Fruit fly (Drosophila melanogaster) whole organism, embryonic: ENCODE data around the gene pkaap.

Experiments used
- Awh ChIP-seq: fragments of 200-800 bp; sonication (Bioruptor generic); IDR thresholded peaks from 2 replicates; pipeline ENCODE4, ENCODE4 v1.3.6; 2022; ENCODE audit warnings: missing biosample characterization, missing genetic modification characterization
- BtbVII ChIP-seq: fragments of 200-800 bp; sonication (Bioruptor generic); optimal IDR thresholded peaks from 3 replicates; lab custom pipeline; 2017; ENCODE audit warnings: missing biosample characterization, mild to moderate bottlenecking, missing genetic modification characterization
- CG10274 ChIP-seq: fragments of 200-800 bp; sonication (Bioruptor generic); optimal IDR thresholded peaks from 3 replicates; lab custom pipeline; 2017; ENCODE audit warnings: missing biosample characterization, mild to moderate bottlenecking, missing genetic modification characterization
- CG10321 ChIP-seq: fragments of 200-800 bp; sonication (Bioruptor generic); IDR thresholded peaks from 2 replicates; pipeline ENCODE4 v1.3.6; 2022; ENCODE audit warnings: missing biosample characterization, missing genetic modification characterization
- CG10654 ChIP-seq: fragments of 200-800 bp; sonication (Bioruptor generic); optimal IDR thresholded peaks from 2 replicates; lab custom pipeline; 2016; ENCODE audit warnings: missing biosample characterization, missing genetic modification characterization
- CG11456 ChIP-seq: fragments of 200-800 bp; sonication (Bioruptor generic); IDR thresholded peaks from 3 replicates; pipeline ENCODE4 v1.3.6; 2022; ENCODE audit warnings: missing biosample characterization, missing genetic modification characterization
- CG11695 ChIP-seq: fragments of 200-800 bp; sonication (Bioruptor generic); IDR thresholded peaks from 3 replicates; pipeline ENCODE4 v1.3.6; 2022; ENCODE audit warnings: missing biosample characterization, missing genetic modification characterization
- CG1233 ChIP-seq: fragments of 200-800 bp; sonication (Bioruptor generic); optimal IDR thresholded peaks from 4 replicates; lab custom pipeline; 2018; ENCODE audit warnings: missing biosample characterization, mild to moderate bottlenecking, missing genetic modification characterization
- CG12942 ChIP-seq: fragments of 200-800 bp; sonication (Bioruptor generic); optimal IDR thresholded peaks from 3 replicates; lab custom pipeline; 2016; ENCODE audit warnings: missing biosample characterization, missing genetic modification characterization
- CG14014 ChIP-seq: fragments of 200-800 bp; sonication (Bioruptor generic); IDR thresholded peaks from 2 replicates; pipeline ENCODE4 v1.3.6; 2022; ENCODE audit warnings: missing biosample characterization, missing genetic modification characterization
- CG15479 ChIP-seq: fragments of 200-800 bp; sonication (Bioruptor generic); optimal IDR thresholded peaks from 3 replicates; lab custom pipeline; 2019; ENCODE audit warnings: missing biosample characterization, mild to moderate bottlenecking, missing genetic modification characterization, moderate library complexity
- CG16779 ChIP-seq: fragments of 200-800 bp; sonication (Bioruptor generic); IDR thresholded peaks from 2 replicates; pipeline ENCODE4 v1.3.6; 2022; ENCODE audit warnings: missing biosample characterization, missing genetic modification characterization
- CG17612 ChIP-seq: fragments of 200-800 bp; sonication (Bioruptor generic); IDR thresholded peaks from 2 replicates; pipeline ENCODE4 v1.3.6; 2022; ENCODE audit warnings: missing biosample characterization, missing genetic modification characterization
- CG18599 ChIP-seq: fragments of 200-800 bp; sonication (Bioruptor generic); optimal IDR thresholded peaks from 3 replicates; lab custom pipeline; 2017; ENCODE audit warnings: missing biosample characterization, missing genetic modification characterization, mild to moderate bottlenecking, moderate library complexity, missing genetic modification reagents
- CG2875 ChIP-seq: fragments of 200-800 bp; sonication (Bioruptor generic); optimal IDR thresholded peaks from 2 replicates; lab custom pipeline; 2017; ENCODE audit warnings: missing biosample characterization, mild to moderate bottlenecking, missing genetic modification characterization, missing genetic modification reagents
- CG30431 ChIP-seq: fragments of 200-800 bp; sonication (Bioruptor generic); optimal IDR thresholded peaks from 2 replicates; lab custom pipeline; 2017; ENCODE audit warnings: missing biosample characterization, missing genetic modification characterization
- CG33213 ChIP-seq: fragments of 200-800 bp; sonication (Bioruptor generic); optimal IDR thresholded peaks from 3 replicates; lab custom pipeline; 2016; ENCODE audit warnings: missing biosample characterization, missing genetic modification characterization
- CG3726 ChIP-seq: fragments of 200-800 bp; sonication (Bioruptor generic); IDR thresholded peaks from 3 replicates; pipeline ENCODE4, ENCODE4 v1.3.6; 2022; ENCODE audit warnings: missing biosample characterization, missing genetic modification characterization
- CG3847 ChIP-seq: fragments of 200-800 bp; sonication (Bioruptor generic); IDR thresholded peaks from 2 replicates; pipeline ENCODE4 v1.3.6; 2022; ENCODE audit warnings: missing biosample characterization, missing genetic modification characterization
- CG7357 ChIP-seq: fragments of 200-800 bp; sonication (Bioruptor generic); IDR thresholded peaks from 3 replicates; pipeline ENCODE4 v1.3.6; 2022; ENCODE audit warnings: missing biosample characterization, missing genetic modification characterization
- CG7372 ChIP-seq: fragments of 200-800 bp; sonication (Bioruptor generic); IDR thresholded peaks from 2 replicates; pipeline ENCODE4 v1.3.6; 2022; ENCODE audit warnings: missing biosample characterization, missing genetic modification characterization
- CG7556 ChIP-seq: fragments of 200-800 bp; sonication (Bioruptor generic); optimal IDR thresholded peaks from 2 replicates; lab custom pipeline; 2017; ENCODE audit warnings: missing biosample characterization, mild to moderate bottlenecking, missing genetic modification characterization
- CG8281 ChIP-seq: fragments of 200-800 bp; sonication (Bioruptor generic); optimal IDR thresholded peaks from 2 replicates; lab custom pipeline; 2018; ENCODE audit warnings: missing biosample characterization, mild to moderate bottlenecking, missing genetic modification characterization, moderate library complexity
- CG8924 ChIP-seq: fragments of 200-800 bp; optimal IDR thresholded peaks from 3 replicates; lab custom pipeline; 2019; ENCODE audit warnings: missing biosample characterization, mild to moderate bottlenecking, missing genetic modification characterization, moderate library complexity
- Fer1 ChIP-seq: fragments of 200-800 bp; sonication (Bioruptor generic); optimal IDR thresholded peaks from 2 replicates; lab custom pipeline; 2017; ENCODE audit warnings: missing biosample characterization, mild to moderate bottlenecking, missing genetic modification characterization
- HLHmδ ChIP-seq: fragments of 200-800 bp; sonication (Bioruptor generic); optimal IDR thresholded peaks from 2 replicates; lab custom pipeline; 2018; ENCODE audit warnings: missing biosample characterization, mild to moderate bottlenecking, missing genetic modification characterization, moderate library complexity
- Jarid2 ChIP-seq: fragments of 200-800 bp; sonication (Bioruptor generic); optimal IDR thresholded peaks from 3 replicates; lab custom pipeline; 2017; ENCODE audit warnings: mild to moderate bottlenecking, missing biosample characterization, missing genetic modification reagents, missing genetic modification characterization
- MTF-1 ChIP-seq: fragments of 200-800 bp; sonication (Bioruptor generic); optimal IDR thresholded peaks from 2 replicates; lab custom pipeline; 2018; ENCODE audit warnings: missing biosample characterization, mild to moderate bottlenecking, missing genetic modification characterization, borderline replicate concordance
- Mrtf ChIP-seq: fragments of 200-800 bp; sonication (Bioruptor generic); IDR thresholded peaks from 3 replicates; pipeline ENCODE4 v1.3.6; 2022; ENCODE audit warnings: missing biosample characterization, missing genetic modification characterization
- NfI ChIP-seq: fragments of 200-800 bp; sonication (Bioruptor generic); optimal IDR thresholded peaks from 3 replicates; lab custom pipeline; 2018; ENCODE audit warnings: missing biosample characterization, mild to moderate bottlenecking, missing genetic modification characterization, moderate library complexity
- Sox100B ChIP-seq: fragments of 200-800 bp; sonication (Bioruptor generic); optimal IDR thresholded peaks from 3 replicates; lab custom pipeline; 2018; ENCODE audit warnings: missing biosample characterization, mild to moderate bottlenecking, missing genetic modification characterization
- Stat92E ChIP-seq, 3 experiments: fragments of >200 bp in 2 of 3; fragments of 200-800 bp in 1 of 3; sonication (Bioruptor generic) in 1 of 3; optimal IDR thresholded peaks; 2 replicates each; lab custom pipeline; 2017 to 2019; ENCODE audit warnings: missing biosample characterization in 3 of 3, missing genetic modification characterization in 3 of 3, mild to moderate bottlenecking in 1 of 3, moderate library complexity in 1 of 3
- Taf1 ChIP-seq: fragments of 200-800 bp; sonication (Bioruptor generic); IDR thresholded peaks from 2 replicates; pipeline ENCODE4 v1.3.6; 2022; ENCODE audit warnings: missing biosample characterization, missing genetic modification characterization
- bowl ChIP-seq: fragments of 200-800 bp; sonication (Bioruptor generic); IDR thresholded peaks from 2 replicates; pipeline ENCODE4 v1.3.6; 2022; ENCODE audit warnings: missing biosample characterization, missing genetic modification characterization
- br ChIP-seq: fragments of >200 bp; optimal IDR thresholded peaks from 2 replicates; lab custom pipeline; 2017
- caup ChIP-seq: fragments of 200-800 bp; sonication (Bioruptor generic); optimal IDR thresholded peaks from 3 replicates; lab custom pipeline; 2017; ENCODE audit warnings: missing biosample characterization, mild to moderate bottlenecking, missing genetic modification characterization, moderate library complexity; ENCODE audit not compliant: severe bottlenecking
- chinmo ChIP-seq: fragments of 200-800 bp; sonication (Bioruptor generic); IDR thresholded peaks from 4 replicates; pipeline ENCODE4 v1.3.6; 2022; ENCODE audit warnings: missing biosample characterization, missing genetic modification characterization; ENCODE audit not compliant: partially characterized antibody
- dysf ChIP-seq: fragments of 200-800 bp; sonication (Bioruptor generic); IDR thresholded peaks from 3 replicates; pipeline ENCODE4 v1.3.6; 2022; ENCODE audit warnings: missing biosample characterization, missing genetic modification characterization
- exex ChIP-seq: fragments of 200-800 bp; sonication (Bioruptor generic); optimal IDR thresholded peaks from 4 replicates; lab custom pipeline; 2018; ENCODE audit warnings: missing biosample characterization, mild to moderate bottlenecking, missing genetic modification characterization, moderate library complexity
- fd3F ChIP-seq: fragments of 200-800 bp; sonication (Bioruptor generic); optimal IDR thresholded peaks from 2 replicates; lab custom pipeline; 2018; ENCODE audit warnings: missing biosample characterization, mild to moderate bottlenecking, missing genetic modification characterization, moderate library complexity
- fru ChIP-seq: fragments of >200 bp; optimal IDR thresholded peaks from 2 replicates; lab custom pipeline; 2017
- hkb ChIP-seq, 2 experiments: fragments of 200-800 bp in 1 of 2; fragments of >200 bp in 1 of 2; sonication (Bioruptor generic) in 1 of 2; IDR thresholded peaks in 1 of 2; optimal IDR thresholded peaks in 1 of 2; 2 replicates each; pipeline versions ENCODE4 v1.3.6 to Lab custom; 2017 to 2022; ENCODE audit warnings: missing biosample characterization in 1 of 2, missing genetic modification characterization in 1 of 2
- ind ChIP-seq: fragments of 200-800 bp; sonication (Bioruptor generic); optimal IDR thresholded peaks from 3 replicates; lab custom pipeline; 2016; ENCODE audit warnings: missing biosample characterization, missing genetic modification characterization
- jumu ChIP-seq: fragments of 200-800 bp; sonication (Bioruptor generic); optimal IDR thresholded peaks from 3 replicates; lab custom pipeline; 2016; ENCODE audit warnings: missing biosample characterization, missing genetic modification characterization
- mirr ChIP-seq: fragments of 200-800 bp; sonication (Bioruptor generic); optimal IDR thresholded peaks from 3 replicates; lab custom pipeline; 2018; ENCODE audit warnings: missing biosample characterization, mild to moderate bottlenecking, missing genetic modification characterization
- nau ChIP-seq: fragments of 200-800 bp; sonication (Bioruptor generic); optimal IDR thresholded peaks from 3 replicates; lab custom pipeline; 2017; ENCODE audit warnings: missing biosample characterization, mild to moderate bottlenecking, missing genetic modification characterization, missing genetic modification reagents
- onecut ChIP-seq: fragments of 200-800 bp; sonication (Bioruptor generic); IDR thresholded peaks from 2 replicates; pipeline ENCODE4 v1.3.6; 2022; ENCODE audit warnings: missing biosample characterization, missing genetic modification characterization
- sd ChIP-seq: fragments of 200-800 bp; sonication (Bioruptor generic); optimal IDR thresholded peaks from 3 replicates; lab custom pipeline; 2018; ENCODE audit warnings: missing biosample characterization, mild to moderate bottlenecking, missing genetic modification characterization, moderate library complexity
- slp2 ChIP-seq: fragments of 200-800 bp; sonication (Bioruptor generic); optimal IDR thresholded peaks from 2 replicates; lab custom pipeline; 2016; ENCODE audit warnings: missing biosample characterization, missing genetic modification characterization
- wek ChIP-seq: fragments of 200-800 bp; sonication (Bioruptor generic); optimal IDR thresholded peaks from 3 replicates; lab custom pipeline; 2018; ENCODE audit warnings: missing biosample characterization, mild to moderate bottlenecking, missing genetic modification characterization, moderate library complexity

The pkaap gene

DNA sequence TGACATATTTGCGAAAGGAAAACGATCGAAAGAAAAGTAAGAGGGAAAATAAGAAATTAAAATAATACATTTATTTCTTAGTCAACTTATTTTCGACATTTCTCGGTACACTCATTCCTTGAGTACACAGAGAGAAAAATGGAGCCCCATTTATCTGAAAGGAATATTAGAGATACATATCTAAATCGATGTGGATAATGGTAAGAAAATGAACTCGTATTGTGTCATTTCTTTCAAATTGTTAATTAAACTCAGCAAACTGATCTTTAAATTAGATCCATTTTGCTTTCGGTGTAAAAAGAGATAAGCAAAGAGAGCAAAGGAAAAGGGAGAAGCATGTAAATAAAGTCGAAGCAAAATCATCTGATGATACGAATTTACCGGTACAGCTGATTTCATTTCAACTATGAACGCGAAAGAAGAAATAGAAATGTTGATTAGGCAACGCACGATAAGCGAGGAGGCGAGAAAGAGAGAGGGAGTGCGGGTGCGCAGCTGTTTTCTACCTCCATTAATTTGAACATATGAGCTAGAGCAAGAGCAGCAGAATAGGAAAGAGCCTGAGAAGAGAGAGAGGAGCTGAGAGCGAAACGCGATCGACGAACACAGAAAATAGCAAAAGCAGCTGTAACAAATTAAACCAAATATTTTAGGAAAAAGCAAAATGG lies 2.3 kb upstream of the pkaap start (continued):
- TF ChIP-seq CG3847 (GFP tag; lab: Robert Waterston, UW) (no peak), CG8924 (peak; percentile 84), CG3726 (GFP tag; lab: Robert Waterston, UW) (no peak), BtbVII (peak; percentile 79), CG7357 (GFP tag; lab: Robert Waterston, UW) (peak; percentile 83), CG11456 (GFP tag; lab: Robert Waterston, UW) (no peak), mirr (GFP tag; lab: Kevin White, UChicago) (peak; percentile 48), ind (GFP tag; lab: Kevin White, UChicago) (peak; percentile 89), CG8281 (peak; percentile 74), dysf (GFP tag; lab: Robert Waterston, UW) (no peak), Awh (GFP tag; lab: Robert Waterston, UW) (no peak), CG10654 (peak; percentile 88), CG30431 (peak; percentile 87), Stat92E (GFP tag; optimal IDR thresholded peaks at IDR 0.05; lab: Kevin White, UChicago) (no peak), bowl (GFP tag; lab: Robert Waterston, UW) (no peak), nau (GFP tag; lab: Kevin White, UChicago) (no peak), CG7556 (GFP tag; lab: Kevin White, UChicago) (no peak), hkb (optimal IDR thresholded peaks at IDR 0.05; lab: Kevin White, UChicago) (no peak), hkb (GFP tag; IDR thresholded peaks at IDR 0.05; lab: Robert Waterston, UW) (no peak), CG12942 (GFP tag; lab: Kevin White, UChicago) (peak; percentile 81), fru (lab: Kevin White, UChicago) (no peak), CG1233 (peak; percentile 81), NfI (peak; percentile 88), exex (peak; percentile 39), CG7372 (GFP tag; lab: Robert Waterston, UW) (no peak), Sox100B (GFP tag; lab: Kevin White, UChicago) (peak; percentile 69), CG10274 (peak; percentile 66), sd (peak; percentile 73), Taf1 (GFP tag; lab: Robert Waterston, UW) (no peak), br (lab: Kevin White, UChicago) (no peak), CG15479 (GFP tag; lab: Kevin White, UChicago) (peak; percentile 77), wek (GFP tag; lab: Kevin White, UChicago) (peak; percentile 68), MTF-1 (GFP tag; lab: Kevin White, UChicago) (peak; percentile 67), CG33213 (peak; percentile 82), CG14014 (no peak), Jarid2 (peak; percentile 12), CG18599 (GFP tag; lab: Kevin White, UChicago) (peak; percentile 83), CG17612 (GFP tag; lab: Robert Waterston, UW) (no peak), onecut (peak; percentile 73), CG11695 (GFP tag; lab: Robert Waterston, UW) (no peak), CG2875 (GFP tag; lab: Kevin White, UChicago) (peak; percentile 81), chinmo (GFP tag; lab: Robert Waterston, UW) (no peak), Mrtf (no peak), fd3F (GFP tag; lab: Kevin White, UChicago) (peak; percentile 86), CG16779 (GFP tag; lab: Robert Waterston, UW) (no peak), caup (peak; percentile 82), Fer1 (GFP tag; lab: Kevin White, UChicago) (peak; percentile 79), HLHmδ (GFP tag; lab: Kevin White, UChicago) (no peak), jumu (GFP tag; lab: Kevin White, UChicago) (peak; percentile 72), slp2 (peak; percentile 85), CG10321 (GFP tag; lab: Robert Waterston, UW) (no peak)
